Worm (Caenorhabditis elegans): ENCODE measurements around the gene W04E12.7.

- TF ChIP-seq ama-1 (optimal IDR thresholded peaks at IDR 0.05) (no peak), ama-1 (GFP tag; optimal IDR thresholded peaks at IDR 0.05) (no peak), unc-62 (GFP tag; optimal IDR thresholded peaks at IDR 0.05) (no peak), F57C9.4 (tag; optimal IDR thresholded peaks at IDR 0.05) (no peak), ceh-100 (GFP tag; IDR thresholded peaks at IDR 0.05) (no peak), K11D2.4 (GFP tag; IDR thresholded peaks at IDR 0.05) (no peak), Y56A3A.18 (GFP tag; IDR thresholded peaks at IDR 0.05) (no peak)
Measured at ce11 chrV:19779220-19779619, 41.9 kb upstream of the W04E12.7 start.
